Fruit fly (Drosophila melanogaster): Measurements from ENCODE around the gene Pop1.

Pop1 gene

DNA sequence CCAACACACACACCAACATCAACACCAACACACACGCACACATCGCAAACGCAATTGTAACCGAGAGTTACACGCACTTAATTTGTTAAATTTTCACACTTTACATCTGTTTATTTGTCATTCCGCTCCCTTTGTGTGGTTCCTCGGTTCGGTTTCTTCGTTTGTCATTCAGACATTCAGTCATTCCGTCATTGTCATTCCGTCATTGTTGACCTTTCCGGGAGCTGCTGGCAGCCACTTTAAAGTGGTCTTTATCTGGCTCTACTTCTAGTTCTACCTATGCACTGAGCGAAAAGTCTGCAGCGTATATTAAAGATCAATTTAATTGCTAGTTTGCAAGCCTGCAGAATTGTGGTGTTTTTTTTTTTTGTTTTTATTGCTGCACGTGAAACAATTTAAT lies 25.9 kb upstream of the Pop1 start (continued):
- TF ChIP-seq CG10979 (tag; optimal IDR thresholded peaks at IDR 0.05) (no peak), twi (tag; optimal IDR thresholded peaks at IDR 0.05) (peak; percentile 20), sr (GFP tag; IDR thresholded peaks at IDR 0.05) (no peak), luna (GFP tag; optimal IDR thresholded peaks at IDR 0.05) (no peak), ap (GFP tag; IDR thresholded peaks at IDR 0.05) (no peak), eve (GFP tag; optimal IDR thresholded peaks at IDR 0.05) (no peak), CG14860 (GFP tag; IDR thresholded peaks at IDR 0.05; ENCODE audit: partially characterized antibody) (no peak), ara (GFP tag; IDR thresholded peaks at IDR 0.05) (no peak), fd96Cb (tag; optimal IDR thresholded peaks at IDR 0.05) (no peak), CG8281 (tag; optimal IDR thresholded peaks at IDR 0.05) (peak; percentile 97)

DNA sequence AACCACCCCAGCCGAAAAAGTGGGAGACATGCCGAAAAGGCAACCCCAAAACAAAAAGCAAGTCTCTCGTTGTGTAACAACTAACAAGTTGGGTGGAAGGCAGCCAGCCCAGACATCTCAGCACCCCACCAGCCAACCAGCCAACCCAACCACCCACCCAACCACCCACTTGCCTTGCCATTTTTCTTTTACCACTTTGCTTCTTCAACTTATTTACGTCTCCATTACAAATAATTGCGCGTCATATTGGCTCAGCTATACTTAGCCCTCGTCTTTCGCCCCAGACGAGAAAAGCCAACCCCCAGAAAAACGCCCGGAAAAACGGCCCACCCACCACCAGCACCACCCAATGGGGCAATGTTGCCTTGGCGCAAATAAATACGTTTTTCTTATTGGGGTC lies 20.1 kb upstream of the Pop1 start:
- TF ChIP-seq Nf-YC (tag; optimal IDR thresholded peaks at IDR 0.05), result peak; percentile 82
- no peak for TF ChIP-seq ERR (GFP tag; optimal IDR thresholded peaks at IDR 0.05)
- TF ChIP-seq CG14441 (GFP tag; IDR thresholded peaks at IDR 0.05), result no peak
- no peak for TF ChIP-seq CG15601 (tag; optimal IDR thresholded peaks at IDR 0.05)
- TF ChIP-seq Drgx (GFP tag; IDR thresholded peaks at IDR 0.05), result no peak
- no peak for TF ChIP-seq croc (GFP tag; conservative IDR thresholded peaks at IDR 0.05)
- no peak for TF ChIP-seq klu (GFP tag; IDR thresholded peaks at IDR 0.05)
- no peak for TF ChIP-seq sim (GFP tag; IDR thresholded peaks at IDR 0.05)
- TF ChIP-seq az2 (GFP tag; optimal IDR thresholded peaks at IDR 0.05), result no peak
- TF ChIP-seq ase (GFP tag; IDR thresholded peaks at IDR 0.05), result no peak
- TF ChIP-seq fd96Cb (tag; optimal IDR thresholded peaks at IDR 0.05), result no peak
- no peak for TF ChIP-seq pfk (GFP tag; optimal IDR thresholded peaks at IDR 0.05)
- no peak for TF ChIP-seq CG3995 (GFP tag; optimal IDR thresholded peaks at IDR 0.05)
- TF ChIP-seq Pdp1 (GFP tag; optimal IDR thresholded peaks at IDR 0.05), result no peak
- no peak for TF ChIP-seq vnd (GFP tag; IDR thresholded peaks at IDR 0.05; ENCODE audit: partially characterized antibody)
- no peak for TF ChIP-seq CG7372 (GFP tag; IDR thresholded peaks at IDR 0.05)
- no peak for TF ChIP-seq grau (tag; optimal IDR thresholded peaks at IDR 0.05)
- no peak for TF ChIP-seq Aef1 (GFP tag; IDR thresholded peaks at IDR 0.05)
- TF ChIP-seq CG6272 (GFP tag; IDR thresholded peaks at IDR 0.05), result no peak
- no peak for TF ChIP-seq Dbx (GFP tag; IDR thresholded peaks at IDR 0.05)
- TF ChIP-seq chn (GFP tag; optimal IDR thresholded peaks at IDR 0.05), result no peak
- TF ChIP-seq CG6654 (GFP tag; optimal IDR thresholded peaks at IDR 0.05), result no peak
- no peak for TF ChIP-seq CG32772 (GFP tag; IDR thresholded peaks at IDR 0.05)
- no peak for TF ChIP-seq maf-S (GFP tag; optimal IDR thresholded peaks at IDR 0.05)
- TF ChIP-seq sens-2 (GFP tag; IDR thresholded peaks at IDR 0.05), result no peak
- TF ChIP-seq org-1 (GFP tag; optimal IDR thresholded peaks at IDR 0.05), result no peak
- TF ChIP-seq tio (GFP tag; optimal IDR thresholded peaks at IDR 0.05), result no peak
- no peak for TF ChIP-seq CG16815 (GFP tag; optimal IDR thresholded peaks at IDR 0.05)
- TF ChIP-seq Gug (GFP tag; IDR thresholded peaks at IDR 0.05), result no peak
- TF ChIP-seq CG15269 (tag; optimal IDR thresholded peaks at IDR 0.05), result no peak
- 0 out of 2 replicates have a peak, but pooled peaks have one; percentile 10 for TF ChIP-seq seq (GFP tag; IDR thresholded peaks at IDR 0.05)
- peak; percentile 85 for TF ChIP-seq Nf-YB (GFP tag; optimal IDR thresholded peaks at IDR 0.05)
- peak; percentile 53 for TF ChIP-seq abd-A (tag; optimal IDR thresholded peaks at IDR 0.05)
- TF ChIP-seq sc (optimal IDR thresholded peaks at IDR 0.05), result no peak
- no peak for TF ChIP-seq sc (GFP tag; optimal IDR thresholded peaks at IDR 0.05)
- no peak for TF ChIP-seq Dad (GFP tag; optimal IDR thresholded peaks at IDR 0.05)
